Worm (Caenorhabditis elegans) whole organism, midembryonic: ENCODE results near the gene T26C5.4.

Experiments
- T22C8.4 ChIP-seq: fragments of 200-800 bp; sonication (Bioruptor generic); IDR thresholded peaks from 2 replicates; pipeline ENCODE4 v1.3.6; 2022; ENCODE audit warnings: missing genetic modification characterization, missing compliant biosample characterization
- cog-1 ChIP-seq: sonication (generic microtip); optimal IDR thresholded peaks from 2 replicates; lab custom pipeline; 2016; ENCODE audit warnings: missing genetic modification characterization, missing compliant biosample characterization
- klf-2 ChIP-seq: fragments of 200-800 bp; sonication (Bioruptor generic); conservative IDR thresholded peaks from 2 replicates; pipeline ENCODE4 v1.3.6; 2022; ENCODE audit warnings: missing genetic modification reagents, missing genetic modification characterization, missing compliant biosample characterization
- med-1 ChIP-seq: sonication (generic microtip); optimal IDR thresholded peaks from 2 replicates; lab custom pipeline; 2017; ENCODE audit warnings: missing genetic modification characterization, mild to moderate bottlenecking, missing compliant biosample characterization, antibody characterized with exemption, missing genetic modification reagents; ENCODE audit not compliant: insufficient read depth
- ref-1 ChIP-seq: fragments of 200-800 bp; sonication (Bioruptor generic); conservative IDR thresholded peaks from 2 replicates; pipeline ENCODE4 v1.3.6; 2022; ENCODE audit warnings: missing genetic modification reagents, missing genetic modification characterization, missing compliant biosample characterization
- tab-1 ChIP-seq: fragments of 200-800 bp; sonication (Bioruptor generic); IDR thresholded peaks from 2 replicates; pipeline ENCODE4 v1.3.6; 2022; ENCODE audit warnings: missing genetic modification characterization, missing compliant biosample characterization
- ztf-23 ChIP-seq: fragments of 200-800 bp; sonication (Bioruptor generic); IDR thresholded peaks from 2 replicates; pipeline ENCODE4 v1.3.6; 2022; ENCODE audit warnings: missing genetic modification reagents, missing genetic modification characterization, missing compliant biosample characterization

DNA sequence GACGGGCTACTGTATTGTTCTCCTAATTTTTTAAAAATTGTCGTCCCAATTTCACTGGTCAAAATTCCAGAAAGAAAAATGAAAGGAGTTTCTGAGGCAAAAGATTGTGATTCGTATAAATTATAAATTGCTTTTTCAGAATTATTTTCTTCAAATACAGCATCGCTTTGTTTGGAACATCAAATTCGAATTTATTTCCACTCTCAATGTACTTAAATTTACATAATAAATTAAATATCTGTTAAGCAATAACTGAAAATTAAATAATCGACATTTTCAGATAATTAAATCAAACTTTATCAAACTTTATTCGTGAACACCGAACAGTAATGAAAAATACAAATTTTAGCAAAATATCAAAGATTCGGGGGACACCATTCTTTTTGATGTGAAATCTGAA, 24.4 kb upstream of the T26C5.4 start:
- TF ChIP-seq ztf-23 (no peak), klf-2 (no peak), ref-1 (no peak), med-1 (GFP tag; lab: Kevin White, UChicago) (no peak), T22C8.4 (GFP tag; lab: Robert Waterston, UW) (no peak), tab-1 (GFP tag; lab: Robert Waterston, UW) (no peak), cog-1 (tag; lab: Kevin White, UChicago) (no peak)
